Fruit fly (Drosophila melanogaster) whole organism, embryonic: ENCODE data around the gene CG17068.

Experiments used
- Ada2b ChIP-seq: fragments of 200-800 bp; sonication (Bioruptor generic); IDR thresholded peaks from 2 replicates; pipeline ENCODE4 v1.3.6; 2022; ENCODE audit warnings: missing biosample characterization, missing genetic modification characterization
- Blimp-1 ChIP-seq: fragments of 200-800 bp; sonication (Bioruptor generic); optimal IDR thresholded peaks from 3 replicates; lab custom pipeline; 2018; ENCODE audit warnings: missing biosample characterization, missing genetic modification characterization, mild to moderate bottlenecking, moderate library complexity, missing genetic modification reagents
- CG10321 ChIP-seq: fragments of 200-800 bp; sonication (Bioruptor generic); IDR thresholded peaks from 2 replicates; pipeline ENCODE4 v1.3.6; 2022; ENCODE audit warnings: missing biosample characterization, missing genetic modification characterization
- CG10462 ChIP-seq: fragments of 200-800 bp; sonication (Bioruptor generic); optimal IDR thresholded peaks from 2 replicates; lab custom pipeline; 2016; ENCODE audit warnings: missing biosample characterization, missing genetic modification characterization
- CG11398 ChIP-seq: fragments of 200-800 bp; sonication (Bioruptor generic); optimal IDR thresholded peaks from 2 replicates; lab custom pipeline; 2016; ENCODE audit warnings: missing biosample characterization, missing genetic modification characterization
- CG12942 ChIP-seq: fragments of 200-800 bp; sonication (Bioruptor generic); optimal IDR thresholded peaks from 3 replicates; lab custom pipeline; 2016; ENCODE audit warnings: missing biosample characterization, missing genetic modification characterization
- CG14014 ChIP-seq: fragments of 200-800 bp; sonication (Bioruptor generic); IDR thresholded peaks from 2 replicates; pipeline ENCODE4 v1.3.6; 2022; ENCODE audit warnings: missing biosample characterization, missing genetic modification characterization
- CG1603 ChIP-seq: fragments of 200-800 bp; sonication (Bioruptor generic); optimal IDR thresholded peaks from 2 replicates; lab custom pipeline; 2019; ENCODE audit warnings: missing biosample characterization, mild to moderate bottlenecking, missing genetic modification characterization, moderate library complexity
- CG17186 ChIP-seq: fragments of 200-800 bp; sonication (Bioruptor generic); optimal IDR thresholded peaks from 3 replicates; lab custom pipeline; 2017; ENCODE audit warnings: missing biosample characterization, missing genetic modification reagents, missing genetic modification characterization
- CG31365 ChIP-seq: fragments of 200-800 bp; sonication (Bioruptor generic); optimal IDR thresholded peaks from 2 replicates; lab custom pipeline; 2018; ENCODE audit warnings: missing biosample characterization, mild to moderate bottlenecking, missing genetic modification characterization
- CG6683 ChIP-seq: fragments of 200-800 bp; sonication (Bioruptor generic); optimal IDR thresholded peaks from 2 replicates; lab custom pipeline; 2017; ENCODE audit warnings: missing biosample characterization, mild to moderate bottlenecking, missing genetic modification characterization, missing genetic modification reagents
- CG7556 ChIP-seq: fragments of 200-800 bp; sonication (Bioruptor generic); optimal IDR thresholded peaks from 2 replicates; lab custom pipeline; 2017; ENCODE audit warnings: missing biosample characterization, mild to moderate bottlenecking, missing genetic modification characterization
- CG7839 ChIP-seq: fragments of 200-800 bp; sonication (Bioruptor generic); optimal IDR thresholded peaks from 3 replicates; lab custom pipeline; 2018; ENCODE audit warnings: missing biosample characterization, mild to moderate bottlenecking, missing genetic modification characterization, moderate library complexity
- CG7963 ChIP-seq: fragments of 200-800 bp; sonication (Bioruptor generic); IDR thresholded peaks from 3 replicates; pipeline ENCODE4 v1.3.6; 2022; ENCODE audit warnings: missing biosample characterization, missing genetic modification characterization; ENCODE audit not compliant: partially characterized antibody
- CG7987 ChIP-seq: fragments of 200-800 bp; sonication (Bioruptor generic); optimal IDR thresholded peaks from 2 replicates; lab custom pipeline; 2018; ENCODE audit warnings: missing biosample characterization, mild to moderate bottlenecking, missing genetic modification characterization, moderate library complexity
- CG8290 ChIP-seq, 3 experiments: fragments of 200-800 bp; sonication (Bioruptor generic); optimal IDR thresholded peaks; 2 replicates each; lab custom pipeline; 2016 to 2019; ENCODE audit warnings: missing biosample characterization in 3 of 3, missing genetic modification characterization in 3 of 3, mild to moderate bottlenecking in 2 of 3, moderate library complexity in 1 of 3
- Drgx ChIP-seq: fragments of 200-800 bp; sonication (Bioruptor generic); IDR thresholded peaks from 2 replicates; pipeline ENCODE4 v1.3.6; 2022; ENCODE audit warnings: missing biosample characterization, missing genetic modification characterization
- Hey ChIP-seq: fragments of 200-800 bp; sonication (Bioruptor generic); optimal IDR thresholded peaks from 3 replicates; lab custom pipeline; 2018; ENCODE audit warnings: missing biosample characterization, mild to moderate bottlenecking, missing genetic modification characterization
- Hr39 ChIP-seq: fragments of >200 bp; optimal IDR thresholded peaks from 2 replicates; lab custom pipeline; 2017
- Lim3 ChIP-seq: fragments of 200-800 bp; sonication (Bioruptor generic); IDR thresholded peaks from 2 replicates; pipeline ENCODE4 v1.3.6; 2022; ENCODE audit warnings: missing biosample characterization, missing genetic modification characterization
- Lpt ChIP-seq: fragments of >200 bp; optimal IDR thresholded peaks from 2 replicates; lab custom pipeline; 2018; ENCODE audit warnings: missing biosample characterization, missing genetic modification characterization
- Optix ChIP-seq: fragments of 200-800 bp; sonication (Bioruptor generic); IDR thresholded peaks from 3 replicates; pipeline ENCODE4 v1.3.6; 2022; ENCODE audit warnings: missing biosample characterization, missing genetic modification characterization
- Rx ChIP-seq: fragments of 200-800 bp; sonication (Bioruptor generic); IDR thresholded peaks from 2 replicates; pipeline ENCODE4 v1.3.6; 2022; ENCODE audit warnings: missing biosample characterization, missing genetic modification characterization
- Sry-β ChIP-seq: fragments of 200-800 bp; sonication (Bioruptor generic); optimal IDR thresholded peaks from 2 replicates; lab custom pipeline; 2018; ENCODE audit warnings: missing biosample characterization, mild to moderate bottlenecking, missing genetic modification characterization, moderate library complexity
- Ssrp ChIP-seq: fragments of 200-800 bp; sonication (Bioruptor generic); optimal IDR thresholded peaks from 2 replicates; lab custom pipeline; 2018; ENCODE audit warnings: missing biosample characterization, mild to moderate bottlenecking, missing genetic modification characterization, moderate library complexity
- Xrp1 ChIP-seq: fragments of 200-800 bp; sonication (Bioruptor generic); IDR thresholded peaks from 2 replicates; pipeline ENCODE4 v1.3.6; 2022; ENCODE audit warnings: missing biosample characterization, missing genetic modification characterization
- YL-1 ChIP-seq: fragments of 200-800 bp; sonication (Bioruptor generic); optimal IDR thresholded peaks from 3 replicates; lab custom pipeline; 2017; ENCODE audit warnings: missing biosample characterization, mild to moderate bottlenecking, missing genetic modification characterization
- az2 ChIP-seq: fragments of 200-800 bp; sonication (Bioruptor generic); optimal IDR thresholded peaks from 3 replicates; lab custom pipeline; 2016; ENCODE audit warnings: missing biosample characterization, missing genetic modification characterization
- ci ChIP-seq: fragments of 200-800 bp; sonication (Bioruptor generic); IDR thresholded peaks from 3 replicates; pipeline ENCODE4 v1.3.6; 2022; ENCODE audit warnings: missing biosample characterization, missing genetic modification characterization
- corto ChIP-seq: fragments of 200-800 bp; sonication (Bioruptor generic); optimal IDR thresholded peaks from 2 replicates; lab custom pipeline; 2016; ENCODE audit warnings: missing biosample characterization, mild to moderate bottlenecking, missing genetic modification characterization, moderate library complexity
- dmrt11E ChIP-seq: fragments of 200-800 bp; sonication (Bioruptor generic); optimal IDR thresholded peaks from 3 replicates; lab custom pipeline; 2018; ENCODE audit warnings: missing biosample characterization, mild to moderate bottlenecking, missing genetic modification characterization, moderate library complexity
- emc ChIP-seq: fragments of 200-800 bp; sonication (Bioruptor generic); optimal IDR thresholded peaks from 2 replicates; lab custom pipeline; 2016; ENCODE audit warnings: missing biosample characterization, missing genetic modification characterization
- eyg ChIP-seq: fragments of 200-800 bp; sonication (Bioruptor generic); optimal IDR thresholded peaks from 3 replicates; lab custom pipeline; 2016; ENCODE audit warnings: missing biosample characterization, missing genetic modification characterization
- fd3F ChIP-seq: fragments of 200-800 bp; sonication (Bioruptor generic); optimal IDR thresholded peaks from 2 replicates; lab custom pipeline; 2018; ENCODE audit warnings: missing biosample characterization, mild to moderate bottlenecking, missing genetic modification characterization, moderate library complexity
- fu2 ChIP-seq: fragments of 200-800 bp; sonication (Bioruptor generic); optimal IDR thresholded peaks from 2 replicates; lab custom pipeline; 2016; ENCODE audit warnings: missing biosample characterization, missing genetic modification characterization
- gce ChIP-seq: fragments of 200-800 bp; sonication (Bioruptor generic); IDR thresholded peaks from 3 replicates; pipeline ENCODE4 v1.3.6; 2022; ENCODE audit warnings: missing biosample characterization, missing genetic modification characterization
- gcm ChIP-seq: fragments of 200-800 bp; sonication (Bioruptor generic); optimal IDR thresholded peaks from 2 replicates; lab custom pipeline; 2019; ENCODE audit warnings: missing biosample characterization, mild to moderate bottlenecking, missing genetic modification characterization, moderate library complexity
- grau ChIP-seq: fragments of 200-800 bp; optimal IDR thresholded peaks from 3 replicates; lab custom pipeline; 2019; ENCODE audit warnings: missing biosample characterization, mild to moderate bottlenecking, missing genetic modification characterization, moderate library complexity
- mirr ChIP-seq: fragments of 200-800 bp; sonication (Bioruptor generic); optimal IDR thresholded peaks from 3 replicates; lab custom pipeline; 2018; ENCODE audit warnings: missing biosample characterization, mild to moderate bottlenecking, missing genetic modification characterization
- nom ChIP-seq: fragments of 200-800 bp; sonication (Bioruptor generic); optimal IDR thresholded peaks from 2 replicates; lab custom pipeline; 2017; ENCODE audit warnings: missing biosample characterization, missing genetic modification characterization, mild to moderate bottlenecking, moderate library complexity, missing genetic modification reagents
- prd ChIP-seq, 3 experiments: fragments of >200 bp in 2 of 3; fragments of 200-800 bp in 1 of 3; sonication (Bioruptor generic) in 1 of 3; optimal IDR thresholded peaks in 2 of 3; IDR thresholded peaks in 1 of 3; 2 replicates in 2 of 3; 3 replicates in 1 of 3; pipeline versions ENCODE4 v1.3.6 to Lab custom; 2017 to 2022; ENCODE audit warnings: missing biosample characterization in 1 of 3, missing genetic modification characterization in 1 of 3
- pros ChIP-seq: fragments of 200-800 bp; sonication (Bioruptor generic); optimal IDR thresholded peaks from 3 replicates; lab custom pipeline; 2019; ENCODE audit warnings: missing biosample characterization, mild to moderate bottlenecking, missing genetic modification characterization, moderate library complexity
- sisA ChIP-seq: fragments of 200-800 bp; sonication (Bioruptor generic); IDR thresholded peaks from 2 replicates; pipeline ENCODE4 v1.3.6; 2022; ENCODE audit warnings: missing biosample characterization, missing genetic modification characterization
- slbo ChIP-seq: fragments of 200-800 bp; sonication (Bioruptor generic); IDR thresholded peaks from 2 replicates; pipeline ENCODE4 v1.3.6; 2022; ENCODE audit warnings: missing biosample characterization, missing genetic modification characterization
- sna ChIP-seq: fragments of 200-800 bp; sonication (Bioruptor generic); IDR thresholded peaks from 2 replicates; pipeline ENCODE4 v1.3.6; 2022; ENCODE audit warnings: missing biosample characterization, missing genetic modification characterization; ENCODE audit not compliant: partially characterized antibody
- usp ChIP-seq: fragments of >200 bp; optimal IDR thresholded peaks from 2 replicates; lab custom pipeline; 2017; ENCODE audit warnings: missing biosample characterization, missing genetic modification characterization
- vnd ChIP-seq: fragments of 200-800 bp; sonication (Bioruptor generic); IDR thresholded peaks from 3 replicates; pipeline ENCODE4 v1.3.6; 2022; ENCODE audit warnings: missing biosample characterization, missing genetic modification characterization; ENCODE audit not compliant: partially characterized antibody
- vvl ChIP-seq: fragments of 200-800 bp; sonication (Bioruptor generic); IDR thresholded peaks from 2 replicates; pipeline ENCODE4 v1.3.6; 2022; ENCODE audit warnings: missing biosample characterization, missing genetic modification characterization
- zfh2 ChIP-seq: fragments of 200-800 bp; sonication (Bioruptor generic); optimal IDR thresholded peaks from 2 replicates; lab custom pipeline; 2016; ENCODE audit warnings: missing biosample characterization, missing genetic modification characterization

Gene CG17068

DNA sequence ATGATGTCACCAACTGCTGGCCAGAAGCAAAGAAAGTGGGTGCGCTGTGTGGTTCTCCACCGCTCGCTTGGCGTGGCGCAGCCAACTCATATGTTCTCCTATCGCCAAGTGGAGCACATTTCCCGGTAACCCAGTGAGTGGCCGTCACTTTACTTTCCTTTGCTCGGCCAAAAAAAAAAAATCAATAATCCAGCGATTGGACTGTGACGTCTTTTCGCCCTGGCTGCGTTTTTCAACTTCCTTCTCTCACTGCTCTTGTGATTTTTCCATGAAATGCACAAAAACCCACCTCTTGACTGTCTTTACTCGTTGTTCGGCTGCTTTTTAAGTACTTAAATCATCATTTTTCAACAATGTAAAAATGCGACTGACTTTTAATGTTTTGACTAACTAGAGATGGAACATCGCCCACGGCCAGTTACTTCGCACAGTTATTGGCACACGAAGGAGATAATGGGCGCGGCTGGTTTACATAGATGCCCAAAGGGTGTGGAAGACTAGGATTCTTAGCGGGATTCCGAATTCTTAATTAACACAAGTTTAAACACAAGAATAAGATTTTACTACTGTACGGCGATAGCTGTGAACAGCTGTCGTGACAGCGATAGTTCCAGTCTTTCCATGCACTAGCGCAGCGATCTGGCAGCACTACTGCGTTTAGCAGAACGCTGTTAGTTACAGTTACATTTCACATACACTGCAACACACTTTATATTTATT is 14.9 kb downstream of the CG17068 start, which contains the start of gene sw (continued):
- TF ChIP-seq fd3F (GFP tag; lab: Kevin White, UChicago) (peak; percentile 31), Rx (GFP tag; lab: Robert Waterston, UW) (no peak; the same call in 1 of the 2 replicates), fu2 (GFP tag; lab: Kevin White, UChicago) (peak; percentile 52), nom (GFP tag; lab: Kevin White, UChicago) (no peak), CG14014 (peak; percentile 73), sna (GFP tag; lab: Robert Waterston, UW) (peak; percentile 89), mirr (GFP tag; lab: Kevin White, UChicago) (peak; percentile 45), CG7987 (GFP tag; lab: Kevin White, UChicago) (no peak), vnd (GFP tag; lab: Robert Waterston, UW) (peak; percentile 94), dmrt11E (tag; lab: Kevin White, UChicago) (peak; percentile 60), Lpt (GFP tag; lab: Kevin White, UChicago) (no peak), Lim3 (GFP tag; lab: Robert Waterston, UW) (no peak), az2 (peak; percentile 27), sisA (GFP tag; lab: Robert Waterston, UW) (peak; percentile 70), pros (no peak), CG7963 (GFP tag; lab: Robert Waterston, UW) (peak; percentile 80), Xrp1 (peak; percentile 58), corto (GFP tag; lab: Kevin White, UChicago) (no peak), Hey (tag; lab: Kevin White, UChicago) (no peak), grau (peak; percentile 73), CG6683 (GFP tag; lab: Kevin White, UChicago) (peak; percentile 1), Blimp-1 (GFP tag; lab: Kevin White, UChicago) (peak; percentile 32), CG8290 (GFP tag; optimal IDR thresholded peaks at IDR 0.05; lab: Kevin White, UChicago) (no peak), CG8290 (tag; optimal IDR thresholded peaks at IDR 0.05; lab: Kevin White, UChicago) (peak; percentile 14 to 72), Ada2b (GFP tag; lab: Robert Waterston, UW) (peak; percentile 62), gcm (GFP tag; lab: Kevin White, UChicago) (no peak), CG10462 (GFP tag; lab: Kevin White, UChicago) (no peak), CG7556 (GFP tag; lab: Kevin White, UChicago) (peak; percentile 26), CG17186 (GFP tag; lab: Kevin White, UChicago) (peak; percentile 99), CG7839 (tag; lab: Kevin White, UChicago) (peak; percentile 63), Hr39 (no peak), emc (GFP tag; lab: Kevin White, UChicago) (no peak), Ssrp (tag; lab: Kevin White, UChicago) (peak; percentile 52), eyg (GFP tag; lab: Kevin White, UChicago) (peak; percentile 38), Drgx (no peak), ci (0 out of 3 replicates have a peak, but pooled peaks have one; percentile 24), CG10321 (GFP tag; lab: Robert Waterston, UW) (no peak), CG11398 (GFP tag; lab: Kevin White, UChicago) (no peak), YL-1 (GFP tag; lab: Kevin White, UChicago) (peak; percentile 62), vvl (GFP tag; lab: Robert Waterston, UW) (peak; percentile 54), zfh2 (GFP tag; lab: Kevin White, UChicago) (peak; percentile 85), CG1603 (tag; lab: Kevin White, UChicago) (peak; percentile 84), gce (GFP tag; lab: Robert Waterston, UW) (no peak), Sry-β (GFP tag; lab: Kevin White, UChicago) (no peak), slbo (GFP tag; lab: Robert Waterston, UW) (peak; percentile 85), Optix (GFP tag; lab: Robert Waterston, UW) (peak; percentile 67; the same call in 2 of the 3 replicates), CG12942 (peak; percentile 36), usp (GFP tag; lab: Kevin White, UChicago) (no peak), CG31365 (tag; lab: Kevin White, UChicago) (no peak), prd (optimal IDR thresholded peaks at IDR 0.05; lab: Kevin White, UChicago) (no peak), prd (GFP tag; IDR thresholded peaks at IDR 0.05; lab: Robert Waterston, UW) (peak; percentile 83)
